Fruit fly (Drosophila melanogaster) whole organism, adult: Measurements from ENCODE around the gene Aplip1.
A peak's percentile ranks its signal among the peaks of the same experiment; 100 is the strongest.

Experiments
- CG11617 ChIP-seq: fragments of 200-800 bp; sonication (Bioruptor generic); optimal IDR thresholded peaks from 2 replicates; lab custom pipeline; 2017; ENCODE audit warnings: mild to moderate bottlenecking, missing biosample characterization, missing genetic modification reagents, missing genetic modification characterization
- CG12768 ChIP-seq: fragments of 200-800 bp; sonication (Bioruptor generic); optimal IDR thresholded peaks from 2 replicates; lab custom pipeline; 2017; ENCODE audit warnings: missing biosample characterization, missing genetic modification characterization, mild to moderate bottlenecking, moderate library complexity, missing genetic modification reagents
- CG14711 ChIP-seq: fragments of 200-800 bp; sonication (Bioruptor generic); optimal IDR thresholded peaks from 2 replicates; lab custom pipeline; 2018; ENCODE audit warnings: missing biosample characterization, mild to moderate bottlenecking, missing genetic modification characterization, moderate library complexity
- CG1620 ChIP-seq: fragments of 200-800 bp; sonication (Bioruptor generic); optimal IDR thresholded peaks from 2 replicates; lab custom pipeline; 2016; ENCODE audit warnings: missing biosample characterization, missing genetic modification characterization
- CG33017 ChIP-seq: fragments of 200-800 bp; sonication (Bioruptor generic); optimal IDR thresholded peaks from 2 replicates; lab custom pipeline; 2018; ENCODE audit warnings: missing biosample characterization, mild to moderate bottlenecking, missing genetic modification characterization, moderate library complexity
- CG5204 ChIP-seq: fragments of 200-800 bp; sonication (Bioruptor generic); optimal IDR thresholded peaks from 2 replicates; lab custom pipeline; 2016; ENCODE audit warnings: missing biosample characterization, missing genetic modification characterization
- CG7045 ChIP-seq: fragments of 200-800 bp; sonication (Bioruptor generic); optimal IDR thresholded peaks from 2 replicates; lab custom pipeline; 2017; ENCODE audit warnings: missing biosample characterization, mild to moderate bottlenecking, missing genetic modification characterization
- CG7101 ChIP-seq: fragments of 200-800 bp; sonication (Bioruptor generic); optimal IDR thresholded peaks from 2 replicates; lab custom pipeline; 2018; ENCODE audit warnings: missing biosample characterization, mild to moderate bottlenecking, missing genetic modification characterization, moderate library complexity
- Clk ChIP-seq: fragments of 200-800 bp; sonication (Bioruptor generic); optimal IDR thresholded peaks from 2 replicates; lab custom pipeline; 2017; ENCODE audit warnings: missing biosample characterization, missing genetic modification characterization
- Crg-1 ChIP-seq: fragments of 200-800 bp; sonication (Bioruptor generic); optimal IDR thresholded peaks from 2 replicates; lab custom pipeline; 2016; ENCODE audit warnings: missing biosample characterization, missing genetic modification characterization
- Hr96 ChIP-seq: fragments of 200-800 bp; sonication (Bioruptor generic); optimal IDR thresholded peaks from 2 replicates; lab custom pipeline; 2016; ENCODE audit warnings: missing biosample characterization, missing genetic modification characterization
- Mnt ChIP-seq: fragments of 200-800 bp; sonication (Bioruptor generic); optimal IDR thresholded peaks from 2 replicates; lab custom pipeline; 2016; ENCODE audit warnings: missing biosample characterization, mild to moderate bottlenecking, missing genetic modification characterization
- bab1 ChIP-seq: fragments of 200-800 bp; sonication (Bioruptor generic); optimal IDR thresholded peaks from 3 replicates; lab custom pipeline; 2019; ENCODE audit warnings: missing biosample characterization, mild to moderate bottlenecking, missing genetic modification characterization, moderate library complexity
- cic ChIP-seq: fragments of 200-800 bp; sonication (Bioruptor generic); optimal IDR thresholded peaks from 2 replicates; lab custom pipeline; 2017; ENCODE audit warnings: missing biosample characterization, mild to moderate bottlenecking, missing genetic modification characterization, moderate library complexity
- cnc ChIP-seq, 2 experiments: fragments of >200 bp; optimal IDR thresholded peaks; 2 replicates each; lab custom pipeline; 2017
- kay ChIP-seq: fragments of 200-800 bp; sonication (Bioruptor generic); peaks from one replicate; lab custom pipeline; 2016; ENCODE audit warnings: missing biosample characterization, missing genetic modification characterization, borderline replicate concordance
- ovo ChIP-seq: fragments of 200-800 bp; sonication (Bioruptor generic); optimal IDR thresholded peaks from 2 replicates; lab custom pipeline; 2016; ENCODE audit warnings: missing biosample characterization, missing genetic modification characterization
- pad ChIP-seq: fragments of 200-800 bp; sonication (Bioruptor generic); optimal IDR thresholded peaks from 3 replicates; lab custom pipeline; 2017; ENCODE audit warnings: missing biosample characterization, missing genetic modification characterization, mild to moderate bottlenecking, moderate library complexity, missing genetic modification reagents
- tj ChIP-seq: fragments of 200-800 bp; sonication (Bioruptor generic); optimal IDR thresholded peaks from 3 replicates; lab custom pipeline; 2017; ENCODE audit warnings: missing biosample characterization, mild to moderate bottlenecking, missing genetic modification characterization, moderate library complexity
- toe ChIP-seq: fragments of 200-800 bp; sonication (Bioruptor generic); optimal IDR thresholded peaks from 2 replicates; lab custom pipeline; 2016; ENCODE audit warnings: missing biosample characterization, missing genetic modification characterization

Aplip1 gene

DNA sequence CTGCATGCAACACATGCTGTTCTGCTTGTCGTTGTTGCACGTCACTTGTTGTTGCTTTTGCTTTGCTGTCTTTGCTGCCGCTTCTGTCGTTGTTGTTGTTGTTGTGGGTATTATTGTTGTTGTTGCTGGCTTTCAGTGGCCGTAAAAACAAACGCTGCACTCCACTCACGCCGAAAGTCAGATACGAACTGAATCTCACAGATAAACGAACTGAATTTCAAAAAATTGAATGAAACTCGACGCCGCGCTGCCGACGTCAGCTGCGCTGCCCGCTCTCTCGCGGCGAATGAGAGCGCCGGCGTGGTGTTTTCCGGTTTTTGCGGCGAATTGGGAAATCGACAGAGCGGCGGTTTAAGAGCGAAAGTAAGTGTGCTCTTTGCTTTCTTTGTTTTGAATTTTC is 19.0 kb upstream of the Aplip1 start, which contains the start of gene bab2:
TSS of gene bab2 (minus strand) at position 192 of the 400 bp plus-strand sequence.
- TF ChIP-seq CG33017 (no peak), CG7045 (GFP tag; lab: Kevin White, UChicago) (no peak), Hr96 (GFP tag; lab: Kevin White, UChicago) (no peak), Mnt (GFP tag; lab: Kevin White, UChicago) (no peak), Crg-1 (GFP tag; lab: Kevin White, UChicago) (no peak), kay (no peak), ovo (GFP tag; lab: Kevin White, UChicago) (no peak), CG14711 (tag; lab: Kevin White, UChicago) (peak; percentile 2), tj (GFP tag; lab: Kevin White, UChicago) (no peak), CG7101 (tag; lab: Kevin White, UChicago) (peak; percentile 1), bab1 (no peak), cnc (optimal IDR thresholded peaks at IDR 0.05; lab: Kevin White, UChicago) (no peak), CG11617 (no peak), CG5204 (no peak), cic (GFP tag; lab: Kevin White, UChicago) (peak; percentile 55), Clk (GFP tag; lab: Kevin White, UChicago) (no peak), CG12768 (GFP tag; lab: Kevin White, UChicago) (no peak), CG1620 (no peak), toe (no peak), pad (GFP tag; lab: Kevin White, UChicago) (no peak)

DNA sequence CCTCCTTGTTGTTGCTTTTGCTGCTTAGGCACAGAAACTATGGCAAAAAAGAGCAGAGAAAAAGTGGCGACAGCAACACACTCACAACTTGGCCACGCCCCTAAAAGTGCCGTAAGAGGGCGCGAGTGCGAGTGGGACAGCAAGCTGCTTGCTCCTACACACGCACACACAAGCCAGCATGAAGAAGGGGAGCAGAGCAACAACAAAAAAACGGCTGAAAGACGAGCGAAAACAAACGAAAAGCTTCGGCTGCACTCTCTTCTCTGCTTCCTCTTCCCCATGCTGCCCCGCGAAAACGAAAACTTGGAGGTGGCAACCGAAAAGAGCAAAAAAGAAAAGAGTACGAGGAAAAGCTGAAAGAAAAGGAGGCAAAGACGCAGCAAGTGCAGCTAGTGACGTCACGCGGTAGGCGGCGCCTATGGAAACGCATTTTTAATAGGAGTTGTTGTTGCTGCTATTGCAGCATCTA is 18.0 kb upstream of the Aplip1 start:
- TF ChIP-seq toe (no peak), pad (GFP tag; lab: Kevin White, UChicago) (peak; percentile 97), CG11617 (peak; percentile 1), tj (GFP tag; lab: Kevin White, UChicago) (peak; percentile 10), cnc (optimal IDR thresholded peaks at IDR 0.05; lab: Kevin White, UChicago) (no peak), Crg-1 (GFP tag; lab: Kevin White, UChicago) (no peak)

DNA sequence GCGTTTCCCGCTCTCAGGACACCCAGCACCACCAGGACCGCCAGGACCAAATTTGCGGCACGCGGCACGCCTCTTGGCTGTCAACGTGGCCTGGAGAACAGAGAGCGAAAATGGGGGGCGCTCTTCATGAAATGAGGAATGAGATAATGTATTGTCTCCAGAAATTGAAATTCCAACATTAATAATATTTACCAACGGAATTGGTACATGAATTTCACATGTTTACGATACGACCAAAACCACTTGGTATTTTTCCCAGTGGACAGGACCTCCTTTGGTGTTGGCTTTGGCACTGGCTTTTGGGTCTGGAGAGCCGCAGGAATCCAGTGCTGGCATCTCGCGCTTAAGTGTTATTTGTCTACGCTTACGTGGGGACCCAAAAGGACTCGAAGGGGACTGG is 12.7 kb upstream of the Aplip1 start:
- no peak for TF ChIP-seq CG5204
- no peak for TF ChIP-seq kay
- TF ChIP-seq CG7101 (tag; lab: Kevin White, UChicago) = no peak
- TF ChIP-seq Hr96 (GFP tag; lab: Kevin White, UChicago) = no peak
- no peak for TF ChIP-seq ovo (GFP tag; lab: Kevin White, UChicago)
- no peak for TF ChIP-seq CG33017
- no peak for TF ChIP-seq CG14711 (tag; lab: Kevin White, UChicago)
- no peak for TF ChIP-seq bab1
- TF ChIP-seq toe = no peak
- no peak for TF ChIP-seq CG12768 (GFP tag; lab: Kevin White, UChicago)

DNA sequence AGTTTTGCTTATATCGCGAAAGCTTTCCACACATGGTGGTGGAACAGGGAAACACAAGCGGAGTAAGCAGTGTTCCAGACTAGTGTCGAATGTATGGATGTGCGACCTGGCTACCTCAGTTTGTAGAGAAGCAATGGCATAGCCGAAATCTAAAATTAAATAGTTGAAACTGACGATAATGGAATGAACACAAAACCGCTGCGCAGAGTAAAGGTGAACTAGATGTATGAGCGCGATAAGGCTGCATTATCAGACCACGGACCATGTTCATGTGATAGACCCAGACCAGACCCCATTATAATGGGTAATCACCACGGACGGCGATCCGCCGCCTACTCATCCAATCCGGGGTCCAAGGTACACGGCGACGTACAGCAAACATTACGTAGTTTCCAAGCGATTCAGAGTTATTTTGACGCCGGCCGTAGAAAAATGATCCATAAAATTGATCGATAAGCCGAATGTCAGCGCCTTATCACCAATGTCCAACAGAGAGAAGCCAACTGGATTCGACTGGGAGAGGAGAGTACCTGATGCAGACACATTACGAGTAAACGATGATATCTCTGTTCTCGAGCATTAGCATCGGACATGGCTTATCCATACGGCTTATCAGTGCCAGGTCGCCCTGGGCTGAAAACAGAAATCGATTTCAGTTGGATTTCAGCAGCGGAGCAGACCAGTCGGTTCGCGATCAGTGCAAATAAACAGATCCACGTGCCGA is 7.0 kb upstream of the Aplip1 start, which contains the start of gene CG13912:
TSS of gene CG13912 (plus strand) at position 653 of the 724 bp plus-strand sequence.
- TF ChIP-seq CG1620 = no peak
- peak; percentile 53 for TF ChIP-seq cic (GFP tag; lab: Kevin White, UChicago)
- no peak for TF ChIP-seq CG5204
- TF ChIP-seq toe = no peak
- TF ChIP-seq CG33017 = peak; percentile 12
- TF ChIP-seq CG12768 (GFP tag; lab: Kevin White, UChicago) = peak; percentile 59
- TF ChIP-seq CG7101 (tag; lab: Kevin White, UChicago) = peak; percentile 3
- no peak for TF ChIP-seq CG14711 (tag; lab: Kevin White, UChicago)
- TF ChIP-seq cnc (optimal IDR thresholded peaks at IDR 0.05; lab: Kevin White, UChicago) = no peak
- peak; percentile 10 for TF ChIP-seq tj (GFP tag; lab: Kevin White, UChicago)
- TF ChIP-seq ovo (GFP tag; lab: Kevin White, UChicago) = no peak
- peak; percentile 93 for TF ChIP-seq kay
- peak; percentile 36 for TF ChIP-seq Hr96 (GFP tag; lab: Kevin White, UChicago)
- TF ChIP-seq Mnt (GFP tag; lab: Kevin White, UChicago) = peak; percentile 87
- TF ChIP-seq CG7045 (GFP tag; lab: Kevin White, UChicago) = no peak

DNA sequence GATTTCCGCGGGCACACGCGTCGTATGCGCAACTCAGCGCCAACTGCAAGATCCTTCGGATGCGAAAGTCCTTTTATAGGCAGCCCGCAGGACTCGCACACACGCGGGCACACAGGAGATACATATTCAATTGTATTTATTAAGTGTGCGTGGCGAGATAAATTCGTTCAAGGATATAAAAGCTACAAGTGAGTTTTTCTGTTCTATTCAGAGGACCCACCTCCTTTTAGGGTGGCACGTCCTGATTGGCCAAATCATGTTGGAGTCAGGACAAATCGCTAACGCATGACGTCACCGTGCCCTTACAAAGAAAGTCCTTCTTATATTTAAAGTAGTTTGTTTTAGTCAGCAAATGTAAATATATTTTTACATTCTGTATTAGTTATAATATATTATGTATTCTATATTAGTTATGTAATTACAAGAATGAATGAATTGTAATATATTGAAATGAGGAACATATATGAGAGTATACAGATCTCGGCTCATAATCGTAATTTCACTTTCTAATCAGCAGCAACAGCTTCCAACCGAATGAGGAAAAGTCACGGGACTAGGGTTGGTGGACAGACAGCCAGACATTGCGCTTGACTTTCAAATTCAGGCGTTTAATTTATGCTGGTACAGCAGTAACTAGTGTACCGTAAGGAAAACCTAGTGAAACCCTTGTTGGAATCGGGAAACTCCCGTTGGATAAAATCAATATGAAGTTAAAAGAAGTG is 2.8 kb upstream of the Aplip1 start, which contains the start of gene Trhn:
TSS of gene Trhn (minus strand) at position 51 of the 722 bp plus-strand sequence.
- TF ChIP-seq pad (GFP tag; lab: Kevin White, UChicago) = no peak
- TF ChIP-seq ovo (GFP tag; lab: Kevin White, UChicago) = no peak
- no peak for TF ChIP-seq cnc (optimal IDR thresholded peaks at IDR 0.05; lab: Kevin White, UChicago)
- TF ChIP-seq toe = no peak
- no peak for TF ChIP-seq CG33017
- TF ChIP-seq CG7045 (GFP tag; lab: Kevin White, UChicago) = no peak
- no peak for TF ChIP-seq cic (GFP tag; lab: Kevin White, UChicago)

DNA sequence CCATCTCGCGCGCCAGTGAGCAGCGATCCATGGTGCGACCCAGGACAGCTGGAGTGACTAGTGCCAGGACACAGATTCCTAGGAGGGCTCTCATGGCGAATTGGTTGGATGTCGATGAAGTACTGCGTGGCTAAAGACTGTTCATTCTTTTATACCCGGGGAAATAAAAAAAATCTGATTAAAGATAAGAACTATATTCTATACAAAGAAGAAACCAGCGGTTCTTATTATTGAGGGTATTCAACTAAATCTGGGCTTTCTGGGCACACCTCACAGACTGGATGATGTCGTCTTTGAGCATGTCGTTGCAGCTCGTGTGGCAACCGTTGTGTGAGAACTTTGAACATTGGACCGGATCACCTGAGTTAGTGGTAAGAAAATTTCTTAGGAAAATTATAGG is 915 bp upstream of the Aplip1 start, which contains the start of gene LysX:
TSS of gene LysX (minus strand) at position 101 of the 400 bp plus-strand sequence.
- no peak for TF ChIP-seq CG11617
- TF ChIP-seq cic (GFP tag; lab: Kevin White, UChicago) = no peak
- TF ChIP-seq CG12768 (GFP tag; lab: Kevin White, UChicago) = no peak
- TF ChIP-seq Clk (GFP tag; lab: Kevin White, UChicago) = no peak
- TF ChIP-seq CG5204 = no peak
- TF ChIP-seq toe = no peak
- TF ChIP-seq bab1 = no peak
- no peak for TF ChIP-seq CG33017
- no peak for TF ChIP-seq kay
- no peak for TF ChIP-seq Crg-1 (GFP tag; lab: Kevin White, UChicago)
- TF ChIP-seq Hr96 (GFP tag; lab: Kevin White, UChicago) = no peak
